Fruit fly (Drosophila melanogaster) whole organism, adult: ENCODE data around the gene COX7B.

ENCODE experiments used
- CG11617 ChIP-seq: fragments of 200-800 bp; sonication (Bioruptor generic); optimal IDR thresholded peaks from 2 replicates; lab custom pipeline; 2017; ENCODE audit warnings: mild to moderate bottlenecking, missing biosample characterization, missing genetic modification reagents, missing genetic modification characterization
- CG12768 ChIP-seq: fragments of 200-800 bp; sonication (Bioruptor generic); optimal IDR thresholded peaks from 2 replicates; lab custom pipeline; 2017; ENCODE audit warnings: missing biosample characterization, missing genetic modification characterization, mild to moderate bottlenecking, moderate library complexity, missing genetic modification reagents
- CG14711 ChIP-seq: fragments of 200-800 bp; sonication (Bioruptor generic); optimal IDR thresholded peaks from 2 replicates; lab custom pipeline; 2018; ENCODE audit warnings: missing biosample characterization, mild to moderate bottlenecking, missing genetic modification characterization, moderate library complexity
- CG1620 ChIP-seq: fragments of 200-800 bp; sonication (Bioruptor generic); optimal IDR thresholded peaks from 2 replicates; lab custom pipeline; 2016; ENCODE audit warnings: missing biosample characterization, missing genetic modification characterization
- CG33017 ChIP-seq: fragments of 200-800 bp; sonication (Bioruptor generic); optimal IDR thresholded peaks from 2 replicates; lab custom pipeline; 2018; ENCODE audit warnings: missing biosample characterization, mild to moderate bottlenecking, missing genetic modification characterization, moderate library complexity
- CG5204 ChIP-seq: fragments of 200-800 bp; sonication (Bioruptor generic); optimal IDR thresholded peaks from 2 replicates; lab custom pipeline; 2016; ENCODE audit warnings: missing biosample characterization, missing genetic modification characterization
- CG7045 ChIP-seq: fragments of 200-800 bp; sonication (Bioruptor generic); optimal IDR thresholded peaks from 2 replicates; lab custom pipeline; 2017; ENCODE audit warnings: missing biosample characterization, mild to moderate bottlenecking, missing genetic modification characterization
- CG7101 ChIP-seq: fragments of 200-800 bp; sonication (Bioruptor generic); optimal IDR thresholded peaks from 2 replicates; lab custom pipeline; 2018; ENCODE audit warnings: missing biosample characterization, mild to moderate bottlenecking, missing genetic modification characterization, moderate library complexity
- Clk ChIP-seq: fragments of 200-800 bp; sonication (Bioruptor generic); optimal IDR thresholded peaks from 2 replicates; lab custom pipeline; 2017; ENCODE audit warnings: missing biosample characterization, missing genetic modification characterization
- Crg-1 ChIP-seq: fragments of 200-800 bp; sonication (Bioruptor generic); optimal IDR thresholded peaks from 2 replicates; lab custom pipeline; 2016; ENCODE audit warnings: missing biosample characterization, missing genetic modification characterization
- Hr96 ChIP-seq: fragments of 200-800 bp; sonication (Bioruptor generic); optimal IDR thresholded peaks from 2 replicates; lab custom pipeline; 2016; ENCODE audit warnings: missing biosample characterization, missing genetic modification characterization
- Mnt ChIP-seq: fragments of 200-800 bp; sonication (Bioruptor generic); optimal IDR thresholded peaks from 2 replicates; lab custom pipeline; 2016; ENCODE audit warnings: missing biosample characterization, mild to moderate bottlenecking, missing genetic modification characterization
- bab1 ChIP-seq: fragments of 200-800 bp; sonication (Bioruptor generic); optimal IDR thresholded peaks from 3 replicates; lab custom pipeline; 2019; ENCODE audit warnings: missing biosample characterization, mild to moderate bottlenecking, missing genetic modification characterization, moderate library complexity
- cic ChIP-seq: fragments of 200-800 bp; sonication (Bioruptor generic); optimal IDR thresholded peaks from 2 replicates; lab custom pipeline; 2017; ENCODE audit warnings: missing biosample characterization, mild to moderate bottlenecking, missing genetic modification characterization, moderate library complexity
- cnc ChIP-seq, 2 experiments: fragments of >200 bp; optimal IDR thresholded peaks; 2 replicates each; lab custom pipeline; 2017
- kay ChIP-seq: fragments of 200-800 bp; sonication (Bioruptor generic); peaks from one replicate; lab custom pipeline; 2016; ENCODE audit warnings: missing biosample characterization, missing genetic modification characterization, borderline replicate concordance
- ovo ChIP-seq: fragments of 200-800 bp; sonication (Bioruptor generic); optimal IDR thresholded peaks from 2 replicates; lab custom pipeline; 2016; ENCODE audit warnings: missing biosample characterization, missing genetic modification characterization
- pad ChIP-seq: fragments of 200-800 bp; sonication (Bioruptor generic); optimal IDR thresholded peaks from 3 replicates; lab custom pipeline; 2017; ENCODE audit warnings: missing biosample characterization, missing genetic modification characterization, mild to moderate bottlenecking, moderate library complexity, missing genetic modification reagents
- tj ChIP-seq: fragments of 200-800 bp; sonication (Bioruptor generic); optimal IDR thresholded peaks from 3 replicates; lab custom pipeline; 2017; ENCODE audit warnings: missing biosample characterization, mild to moderate bottlenecking, missing genetic modification characterization, moderate library complexity
- toe ChIP-seq: fragments of 200-800 bp; sonication (Bioruptor generic); optimal IDR thresholded peaks from 2 replicates; lab custom pipeline; 2016; ENCODE audit warnings: missing biosample characterization, missing genetic modification characterization

Gene COX7B

dm6 chr3L:17430957-17431585 is 5.8 kb downstream of the COX7B start:
- TF ChIP-seq pad (GFP tag; lab: Kevin White, UChicago) (peak; percentile 22), tj (peak; percentile 13), bab1 (no peak), toe (no peak), ovo (GFP tag; lab: Kevin White, UChicago) (no peak), CG11617 (peak; percentile 17), CG1620 (GFP tag; lab: Kevin White, UChicago) (no peak), CG5204 (no peak), cic (peak; percentile 84), Crg-1 (GFP tag; lab: Kevin White, UChicago) (no peak), CG12768 (GFP tag; lab: Kevin White, UChicago) (peak; percentile 9), kay (GFP tag; lab: Kevin White, UChicago) (no peak), CG14711 (tag; lab: Kevin White, UChicago) (peak; percentile 24), cnc (optimal IDR thresholded peaks at IDR 0.05; lab: Kevin White, UChicago) (peak in 1 of 2 experiments; percentile 26), Clk (GFP tag; lab: Kevin White, UChicago) (peak; percentile 15), CG7045 (GFP tag; lab: Kevin White, UChicago) (peak; percentile 40), Hr96 (GFP tag; lab: Kevin White, UChicago) (no peak), CG33017 (tag; lab: Kevin White, UChicago) (peak; percentile 52), Mnt (peak; percentile 66), CG7101 (tag; lab: Kevin White, UChicago) (peak; percentile 51)

- no peak for TF ChIP-seq CG7045 (GFP tag; lab: Kevin White, UChicago)
- TF ChIP-seq CG5204: no peak
- peak; percentile 24 for TF ChIP-seq CG1620 (GFP tag; lab: Kevin White, UChicago)
- peak; percentile 4 for TF ChIP-seq CG14711 (tag; lab: Kevin White, UChicago)
- TF ChIP-seq tj: no peak
- no peak for TF ChIP-seq ovo (GFP tag; lab: Kevin White, UChicago)
- TF ChIP-seq bab1: no peak
- peak; percentile 47 for TF ChIP-seq Mnt
- no peak for TF ChIP-seq CG33017 (tag; lab: Kevin White, UChicago)
- TF ChIP-seq CG7101 (tag; lab: Kevin White, UChicago): no peak
Observed at dm6 chr3L:17432947-17433346, 7.7 kb downstream of the COX7B start, which contains the start of gene frc. Gene frc, minus strand, starts transcription at chr3L:17433190.

DNA sequence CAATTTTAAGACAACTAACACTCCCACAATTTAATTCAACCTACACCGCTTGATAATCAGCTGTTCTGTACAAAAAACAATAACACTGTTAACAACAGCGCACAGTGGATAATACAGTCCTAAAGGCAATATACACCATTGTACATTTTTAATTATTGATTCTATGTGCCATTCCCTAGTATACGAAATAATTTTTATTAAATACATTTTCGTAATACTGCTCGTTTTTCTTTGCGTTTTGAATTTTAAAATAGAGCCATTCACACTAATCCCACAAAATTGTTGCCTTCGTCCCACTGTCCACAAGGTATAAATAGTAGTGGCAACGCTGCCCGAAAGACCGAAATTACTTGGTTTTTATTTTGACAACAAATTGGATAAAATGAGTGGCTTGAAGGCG is 8.3 kb downstream of the COX7B start, which contains the start of the genes Coq4 and CG32176:
Gene Coq4, minus strand, starts transcription at position 67 of the 400 bp plus-strand sequence.
Gene CG32176, plus strand, starts transcription at position 314 of the 400 bp plus-strand sequence.
- peak; percentile 96 for TF ChIP-seq Hr96 (GFP tag; lab: Kevin White, UChicago)
- no peak for TF ChIP-seq cnc (optimal IDR thresholded peaks at IDR 0.05; lab: Kevin White, UChicago)
- peak; percentile 98 for TF ChIP-seq CG5204
- peak; percentile 96 for TF ChIP-seq CG7101 (tag; lab: Kevin White, UChicago)
- peak; percentile 96 for TF ChIP-seq CG7045 (GFP tag; lab: Kevin White, UChicago)
- TF ChIP-seq CG11617: peak; percentile 94
- peak; percentile 98 for TF ChIP-seq CG1620 (GFP tag; lab: Kevin White, UChicago)
- TF ChIP-seq cic: peak; percentile 17
- peak; percentile 93 for TF ChIP-seq CG12768 (GFP tag; lab: Kevin White, UChicago)
- peak; percentile 98 for TF ChIP-seq kay (GFP tag; lab: Kevin White, UChicago)
- TF ChIP-seq CG33017 (tag; lab: Kevin White, UChicago): peak; percentile 93
- TF ChIP-seq tj: peak; percentile 82
- TF ChIP-seq toe: peak; percentile 98
- TF ChIP-seq Mnt: peak; percentile 90
- peak; percentile 97 for TF ChIP-seq bab1
- peak; percentile 88 for TF ChIP-seq CG14711 (tag; lab: Kevin White, UChicago)
- TF ChIP-seq Crg-1 (GFP tag; lab: Kevin White, UChicago): peak; percentile 96
- TF ChIP-seq Clk (GFP tag; lab: Kevin White, UChicago): peak; percentile 90
- peak; percentile 90 for TF ChIP-seq ovo (GFP tag; lab: Kevin White, UChicago)
- TF ChIP-seq pad (GFP tag; lab: Kevin White, UChicago): peak; percentile 81

DNA sequence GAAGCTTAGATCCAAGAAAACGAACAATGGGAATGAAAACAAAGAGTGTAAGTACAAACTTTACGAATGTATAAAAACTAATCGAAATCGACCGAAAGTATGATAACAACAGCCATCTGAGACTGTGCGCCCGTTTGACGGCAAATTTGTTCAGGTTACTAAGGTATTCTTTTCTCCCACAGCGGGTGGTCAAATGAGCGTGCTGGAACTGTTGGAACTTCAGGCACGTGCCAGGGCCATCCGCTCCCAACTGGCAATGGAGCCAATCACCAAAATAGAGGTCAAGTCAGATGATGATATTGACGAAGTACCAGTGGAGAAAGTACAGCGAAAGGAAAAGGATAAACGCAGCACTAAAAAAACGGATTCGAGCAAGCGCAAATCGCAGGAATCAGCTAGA is 11.1 kb downstream of the COX7B start, which contains the start of gene CG12229:
Gene CG12229, minus strand, starts transcription at position 101 of the 400 bp plus-strand sequence.
- TF ChIP-seq CG14711 (tag; lab: Kevin White, UChicago): no peak
- TF ChIP-seq pad (GFP tag; lab: Kevin White, UChicago): no peak
- no peak for TF ChIP-seq toe
- TF ChIP-seq bab1: no peak
- TF ChIP-seq CG7045 (GFP tag; lab: Kevin White, UChicago): no peak
- no peak for TF ChIP-seq CG12768 (GFP tag; lab: Kevin White, UChicago)
- no peak for TF ChIP-seq CG33017 (tag; lab: Kevin White, UChicago)
- no peak for TF ChIP-seq CG7101 (tag; lab: Kevin White, UChicago)

- no peak for TF ChIP-seq Hr96 (GFP tag; lab: Kevin White, UChicago)
- no peak for TF ChIP-seq bab1
- no peak for TF ChIP-seq toe
- TF ChIP-seq CG33017 (tag; lab: Kevin White, UChicago): no peak
- no peak for TF ChIP-seq CG14711 (tag; lab: Kevin White, UChicago)
- TF ChIP-seq CG5204: no peak
- no peak for TF ChIP-seq kay (GFP tag; lab: Kevin White, UChicago)
Observed at dm6 chr3L:17438872-17439495, 13.7 kb downstream of the COX7B start, which contains the start of gene CG18265. Gene CG18265, plus strand, starts transcription at chr3L:17439401.

- TF ChIP-seq toe (no peak), kay (GFP tag; lab: Kevin White, UChicago) (no peak), CG7045 (GFP tag; lab: Kevin White, UChicago) (no peak), CG1620 (GFP tag; lab: Kevin White, UChicago) (no peak), Mnt (no peak), cnc (optimal IDR thresholded peaks at IDR 0.05; lab: Kevin White, UChicago) (no peak), tj (no peak), bab1 (no peak), Crg-1 (GFP tag; lab: Kevin White, UChicago) (no peak), CG33017 (tag; lab: Kevin White, UChicago) (no peak), cic (no peak), CG7101 (tag; lab: Kevin White, UChicago) (no peak), CG12768 (GFP tag; lab: Kevin White, UChicago) (no peak), CG11617 (no peak), pad (GFP tag; lab: Kevin White, UChicago) (no peak)
Observed at dm6 chr3L:17441602-17442001, 16.3 kb downstream of the COX7B start.
